Fruit fly (Drosophila melanogaster): ENCODE data around the gene CG14546.

dm6 chr3R:25877064-25877463 is 45.4 kb downstream of the CG14546 start:
- no peak for TF ChIP-seq CG2116 (GFP tag; optimal IDR thresholded peaks at IDR 0.05)
- no peak for TF ChIP-seq psq (GFP tag; optimal IDR thresholded peaks at IDR 0.05)
- no peak for TF ChIP-seq Lpt (GFP tag; optimal IDR thresholded peaks at IDR 0.05)
- TF ChIP-seq Sry-β (GFP tag; optimal IDR thresholded peaks at IDR 0.05): no peak
- no peak for TF ChIP-seq lbe (GFP tag; optimal IDR thresholded peaks at IDR 0.05)
- TF ChIP-seq usp (GFP tag; optimal IDR thresholded peaks at IDR 0.05): no peak
- no peak for TF ChIP-seq CG10462 (GFP tag; optimal IDR thresholded peaks at IDR 0.05)

All from whole organism, embryonic.